Worm (Caenorhabditis elegans) whole organism, L3 larva: ENCODE measurements around the gene C02H6.3.

Experiments used
- ceh-28 ChIP-seq: fragments of 150-350 bp; optimal IDR thresholded peaks from 2 replicates; lab custom pipeline; 2014; ENCODE audit warnings: missing biosample characterization, missing genetic modification reagents, missing genetic modification characterization
- elt-1 ChIP-seq: fragments of 150-350 bp; optimal IDR thresholded peaks from 2 replicates; lab custom pipeline; 2014; ENCODE audit warnings: missing biosample characterization, missing genetic modification characterization
- pqm-1 ChIP-seq: fragments of 150-350 bp; optimal IDR thresholded peaks from 2 replicates; lab custom pipeline; 2017; ENCODE audit warnings: missing biosample characterization, missing genetic modification characterization, inconsistent platforms
- ztf-11 ChIP-seq: fragments of 150-350 bp; optimal IDR thresholded peaks from 2 replicates; lab custom pipeline; 2014; ENCODE audit warnings: missing biosample characterization, missing genetic modification characterization

ce11 chrV:7356684-7357083, 31.0 kb downstream of the C02H6.3 start, which contains the start of gene C03G6.21:
- TF ChIP-seq elt-1 (no peak), ceh-28 (tag; lab: Kevin White, UChicago) (no peak), pqm-1 (tag; lab: Kevin White, UChicago) (no peak), ztf-11 (tag; lab: Kevin White, UChicago) (no peak)
